Fruit fly (Drosophila melanogaster): Measurements from ENCODE around the gene CG12995.

- TF ChIP-seq CG11617 (GFP tag; optimal IDR thresholded peaks at IDR 0.05) = no peak
- no peak for TF ChIP-seq Clk (GFP tag; optimal IDR thresholded peaks at IDR 0.05)
- no peak for TF ChIP-seq CG5204 (GFP tag; optimal IDR thresholded peaks at IDR 0.05)
- no peak for TF ChIP-seq cnc (optimal IDR thresholded peaks at IDR 0.05)
- no peak for TF ChIP-seq CG12768 (GFP tag; optimal IDR thresholded peaks at IDR 0.05)
- TF ChIP-seq Hr96 (GFP tag; optimal IDR thresholded peaks at IDR 0.05) = no peak
- TF ChIP-seq bab1 (GFP tag; optimal IDR thresholded peaks at IDR 0.05) = peak; percentile 43
- TF ChIP-seq cic (GFP tag; optimal IDR thresholded peaks at IDR 0.05) = no peak
- no peak for TF ChIP-seq tj (GFP tag; optimal IDR thresholded peaks at IDR 0.05)
- TF ChIP-seq pad (GFP tag; optimal IDR thresholded peaks at IDR 0.05) = no peak
- TF ChIP-seq kay (GFP tag; ENCODE audit: borderline replicate concordance) = no peak
- no peak for TF ChIP-seq CG14711 (tag; optimal IDR thresholded peaks at IDR 0.05)
Observed at dm6 chrX:17159819-17160218, 50.0 kb downstream of the CG12995 start, which contains the start of gene baz.

All from whole organism, adult.